Fruit fly (Drosophila melanogaster) whole organism, embryonic: ENCODE results near the gene DPCoAC.
A peak's percentile ranks its signal among the peaks of the same experiment; 100 is the strongest.

Source experiments
- BEAF-32 ChIP-seq: fragments of 200-800 bp; sonication (Bioruptor generic); optimal IDR thresholded peaks from 3 replicates; lab custom pipeline; 2017; ENCODE audit warnings: missing biosample characterization, missing genetic modification characterization, mild to moderate bottlenecking, moderate library complexity, missing genetic modification reagents
- CG10147 ChIP-seq: fragments of 200-800 bp; sonication (Bioruptor generic); optimal IDR thresholded peaks from 2 replicates; lab custom pipeline; 2019; ENCODE audit warnings: missing biosample characterization, mild to moderate bottlenecking, missing genetic modification characterization, moderate library complexity
- CG10431 ChIP-seq: fragments of 200-800 bp; sonication (Bioruptor generic); optimal IDR thresholded peaks from 3 replicates; lab custom pipeline; 2018; ENCODE audit warnings: missing biosample characterization, mild to moderate bottlenecking, missing genetic modification characterization
- CG10979 ChIP-seq: fragments of 200-800 bp; sonication (Bioruptor generic); optimal IDR thresholded peaks from 2 replicates; lab custom pipeline; 2018; ENCODE audit warnings: missing biosample characterization, mild to moderate bottlenecking, missing genetic modification characterization, moderate library complexity
- CG11696 ChIP-seq: fragments of 200-800 bp; sonication (Bioruptor generic); IDR thresholded peaks from 2 replicates; pipeline ENCODE4 v1.3.6; 2022; ENCODE audit warnings: missing biosample characterization, missing genetic modification characterization
- CG12219 ChIP-seq: fragments of 200-800 bp; sonication (Bioruptor generic); optimal IDR thresholded peaks from 3 replicates; lab custom pipeline; 2018; ENCODE audit warnings: missing biosample characterization, mild to moderate bottlenecking, missing genetic modification characterization
- CG14965 ChIP-seq: fragments of 200-800 bp; sonication (Bioruptor generic); optimal IDR thresholded peaks from 2 replicates; lab custom pipeline; 2016; ENCODE audit warnings: missing biosample characterization, missing genetic modification characterization, borderline replicate concordance
- CG15269 ChIP-seq: fragments of 200-800 bp; sonication (Bioruptor generic); optimal IDR thresholded peaks from 2 replicates; lab custom pipeline; 2018; ENCODE audit warnings: missing biosample characterization, mild to moderate bottlenecking, missing genetic modification characterization, moderate library complexity
- CG15696 ChIP-seq: fragments of 200-800 bp; sonication (Bioruptor generic); optimal IDR thresholded peaks from 2 replicates; lab custom pipeline; 2019; ENCODE audit warnings: missing biosample characterization, mild to moderate bottlenecking, missing genetic modification characterization, moderate library complexity
- CG1603 ChIP-seq: fragments of 200-800 bp; sonication (Bioruptor generic); optimal IDR thresholded peaks from 2 replicates; lab custom pipeline; 2019; ENCODE audit warnings: missing biosample characterization, mild to moderate bottlenecking, missing genetic modification characterization, moderate library complexity
- CG16779 ChIP-seq: fragments of 200-800 bp; sonication (Bioruptor generic); IDR thresholded peaks from 2 replicates; pipeline ENCODE4 v1.3.6; 2022; ENCODE audit warnings: missing biosample characterization, missing genetic modification characterization
- CG17359 ChIP-seq: fragments of 200-800 bp; sonication (Bioruptor generic); optimal IDR thresholded peaks from 3 replicates; lab custom pipeline; 2018; ENCODE audit warnings: missing biosample characterization, mild to moderate bottlenecking, missing genetic modification characterization, moderate library complexity
- CG17385 ChIP-seq: fragments of 200-800 bp; sonication (Bioruptor generic); optimal IDR thresholded peaks from 3 replicates; lab custom pipeline; 2018; ENCODE audit warnings: missing biosample characterization, mild to moderate bottlenecking, missing genetic modification characterization
- CG2678 ChIP-seq: fragments of 200-800 bp; sonication (Bioruptor generic); optimal IDR thresholded peaks from 3 replicates; lab custom pipeline; 2019; ENCODE audit warnings: missing biosample characterization, mild to moderate bottlenecking, missing genetic modification characterization, moderate library complexity
- CG31388 ChIP-seq: fragments of 200-800 bp; sonication (Bioruptor generic); optimal IDR thresholded peaks from 2 replicates; lab custom pipeline; 2016; ENCODE audit warnings: missing biosample characterization, missing genetic modification characterization
- CG5953 ChIP-seq: fragments of 200-800 bp; sonication (Bioruptor generic); IDR thresholded peaks from 2 replicates; pipeline ENCODE4 v1.3.6; 2022; ENCODE audit warnings: missing biosample characterization, missing genetic modification characterization
- CG6765 ChIP-seq: fragments of 200-800 bp; sonication (Bioruptor generic); optimal IDR thresholded peaks from 3 replicates; lab custom pipeline; 2017; ENCODE audit warnings: missing biosample characterization, mild to moderate bottlenecking, missing genetic modification characterization
- CG7556 ChIP-seq: fragments of 200-800 bp; sonication (Bioruptor generic); optimal IDR thresholded peaks from 2 replicates; lab custom pipeline; 2017; ENCODE audit warnings: missing biosample characterization, mild to moderate bottlenecking, missing genetic modification characterization
- CG7745 ChIP-seq: fragments of 200-800 bp; sonication (Bioruptor generic); optimal IDR thresholded peaks from 2 replicates; lab custom pipeline; 2018; ENCODE audit warnings: missing biosample characterization, mild to moderate bottlenecking, missing genetic modification characterization, moderate library complexity
- CG7987 ChIP-seq: fragments of 200-800 bp; sonication (Bioruptor generic); optimal IDR thresholded peaks from 2 replicates; lab custom pipeline; 2018; ENCODE audit warnings: missing biosample characterization, mild to moderate bottlenecking, missing genetic modification characterization, moderate library complexity
- CG8388 ChIP-seq: fragments of 200-800 bp; sonication (Bioruptor generic); optimal IDR thresholded peaks from 2 replicates; lab custom pipeline; 2019; ENCODE audit warnings: missing biosample characterization, mild to moderate bottlenecking, missing genetic modification characterization, moderate library complexity
- CG9437 ChIP-seq: fragments of 200-800 bp; sonication (Bioruptor generic); optimal IDR thresholded peaks from 2 replicates; lab custom pipeline; 2018; ENCODE audit warnings: missing biosample characterization, mild to moderate bottlenecking, missing genetic modification characterization
- Doc2 ChIP-seq: fragments of 200-800 bp; sonication (Bioruptor generic); IDR thresholded peaks from 2 replicates; pipeline ENCODE4 v1.3.6; 2022; ENCODE audit warnings: missing biosample characterization, missing genetic modification characterization
- Eip74EF ChIP-seq, 2 experiments: fragments of 200-800 bp in 1 of 2; fragments of >200 bp in 1 of 2; sonication (Bioruptor generic) in 1 of 2; optimal IDR thresholded peaks; 2 replicates each; lab custom pipeline; 2017 to 2019; ENCODE audit warnings: missing biosample characterization in 2 of 2, missing genetic modification characterization in 2 of 2, mild to moderate bottlenecking in 1 of 2, moderate library complexity in 1 of 2
- H15 ChIP-seq: fragments of 200-800 bp; sonication (Bioruptor generic); IDR thresholded peaks from 3 replicates; pipeline ENCODE4 v1.3.6; 2022; ENCODE audit warnings: missing biosample characterization, missing genetic modification characterization
- HHEX ChIP-seq: fragments of 200-800 bp; sonication (Bioruptor generic); optimal IDR thresholded peaks from 3 replicates; lab custom pipeline; 2017; ENCODE audit warnings: missing biosample characterization, mild to moderate bottlenecking, missing genetic modification characterization, missing genetic modification reagents
- Meics ChIP-seq: fragments of 200-800 bp; sonication (Bioruptor generic); optimal IDR thresholded peaks from 2 replicates; lab custom pipeline; 2017; ENCODE audit warnings: missing biosample characterization, mild to moderate bottlenecking, missing genetic modification characterization
- Mes4 ChIP-seq: fragments of 200-800 bp; sonication (Bioruptor generic); optimal IDR thresholded peaks from 2 replicates; lab custom pipeline; 2016; ENCODE audit warnings: missing biosample characterization, missing genetic modification characterization
- Myb ChIP-seq: fragments of 200-800 bp; sonication (Bioruptor generic); optimal IDR thresholded peaks from 2 replicates; lab custom pipeline; 2016; ENCODE audit warnings: missing biosample characterization, missing genetic modification characterization
- Nf-YC ChIP-seq: fragments of 200-800 bp; optimal IDR thresholded peaks from 3 replicates; lab custom pipeline; 2019; ENCODE audit warnings: missing biosample characterization, mild to moderate bottlenecking, missing genetic modification characterization, moderate library complexity
- Tbp ChIP-seq: fragments of >200 bp; optimal IDR thresholded peaks from 2 replicates; lab custom pipeline; 2018; ENCODE audit warnings: missing biosample characterization, missing genetic modification characterization
- aop ChIP-seq: fragments of 200-800 bp; sonication (Bioruptor generic); IDR thresholded peaks from 2 replicates; pipeline ENCODE4 v1.3.6; 2022; ENCODE audit warnings: missing biosample characterization, missing genetic modification characterization
- disco-r ChIP-seq: fragments of 200-800 bp; sonication (Bioruptor generic); optimal IDR thresholded peaks from 2 replicates; lab custom pipeline; 2016; ENCODE audit warnings: missing biosample characterization, missing genetic modification characterization
- dysf ChIP-seq: fragments of 200-800 bp; sonication (Bioruptor generic); IDR thresholded peaks from 3 replicates; pipeline ENCODE4 v1.3.6; 2022; ENCODE audit warnings: missing biosample characterization, missing genetic modification characterization
- fd96Cb ChIP-seq: fragments of 200-800 bp; sonication (Bioruptor generic); optimal IDR thresholded peaks from 2 replicates; lab custom pipeline; 2018; ENCODE audit warnings: missing biosample characterization, mild to moderate bottlenecking, missing genetic modification characterization, moderate library complexity
- grau ChIP-seq: fragments of 200-800 bp; optimal IDR thresholded peaks from 3 replicates; lab custom pipeline; 2019; ENCODE audit warnings: missing biosample characterization, mild to moderate bottlenecking, missing genetic modification characterization, moderate library complexity
- insv ChIP-seq, 2 experiments: fragments of 200-800 bp; sonication (Bioruptor generic); optimal IDR thresholded peaks; 3 replicates each; lab custom pipeline; 2016 to 2018; ENCODE audit warnings: missing biosample characterization in 2 of 2, missing genetic modification characterization in 2 of 2
- kay ChIP-seq: fragments of 200-800 bp; sonication (Bioruptor generic); optimal IDR thresholded peaks from 2 replicates; lab custom pipeline; 2016; ENCODE audit warnings: missing biosample characterization, missing genetic modification characterization
- odd ChIP-seq: fragments of 200-800 bp; sonication (Bioruptor generic); optimal IDR thresholded peaks from 2 replicates; lab custom pipeline; 2017; ENCODE audit warnings: missing biosample characterization, mild to moderate bottlenecking, missing genetic modification characterization
- pho ChIP-seq: fragments of 200-800 bp; sonication (Bioruptor generic); optimal IDR thresholded peaks from 2 replicates; lab custom pipeline; 2016; ENCODE audit warnings: missing biosample characterization, missing genetic modification characterization
- sc ChIP-seq, 3 experiments: fragments of >200 bp in 2 of 3; fragments of 200-800 bp in 1 of 3; sonication (Bioruptor generic) in 1 of 3; optimal IDR thresholded peaks; 2 replicates in 2 of 3; 3 replicates in 1 of 3; lab custom pipeline; 2017; ENCODE audit warnings: mild to moderate bottlenecking in 1 of 3, missing biosample characterization in 1 of 3, missing genetic modification characterization in 1 of 3, missing genetic modification reagents in 1 of 3
- slou ChIP-seq: fragments of 200-800 bp; sonication (Bioruptor generic); optimal IDR thresholded peaks from 3 replicates; lab custom pipeline; 2016; ENCODE audit warnings: missing biosample characterization, missing genetic modification characterization
- slp2 ChIP-seq: fragments of 200-800 bp; sonication (Bioruptor generic); optimal IDR thresholded peaks from 2 replicates; lab custom pipeline; 2016; ENCODE audit warnings: missing biosample characterization, missing genetic modification characterization
- vnd ChIP-seq: fragments of 200-800 bp; sonication (Bioruptor generic); IDR thresholded peaks from 3 replicates; pipeline ENCODE4 v1.3.6; 2022; ENCODE audit warnings: missing biosample characterization, missing genetic modification characterization; ENCODE audit not compliant: partially characterized antibody
- wek ChIP-seq: fragments of 200-800 bp; sonication (Bioruptor generic); optimal IDR thresholded peaks from 3 replicates; lab custom pipeline; 2018; ENCODE audit warnings: missing biosample characterization, mild to moderate bottlenecking, missing genetic modification characterization, moderate library complexity
- zen ChIP-seq: fragments of 200-800 bp; sonication (Bioruptor generic); optimal IDR thresholded peaks from 3 replicates; lab custom pipeline; 2018; ENCODE audit warnings: missing biosample characterization, mild to moderate bottlenecking, missing genetic modification characterization, moderate library complexity
- zfh1 ChIP-seq: fragments of 200-800 bp; sonication (Bioruptor generic); IDR thresholded peaks from 3 replicates; pipeline ENCODE4 v1.3.6; 2022; ENCODE audit warnings: missing biosample characterization, missing genetic modification characterization

The DPCoAC gene

dm6 chr3R:20542283-20543144, 15.0 kb downstream of the DPCoAC start (continued):
- peak; percentile 11 for TF ChIP-seq CG17385 (GFP tag; lab: Kevin White, UChicago)
- TF ChIP-seq pho (GFP tag; lab: Kevin White, UChicago) = no peak
- TF ChIP-seq slou (GFP tag; lab: Kevin White, UChicago) = peak; percentile 30
- peak; percentile 90 for TF ChIP-seq CG15696 (tag; lab: Kevin White, UChicago)
- TF ChIP-seq fd96Cb (tag; lab: Kevin White, UChicago) = no peak
- TF ChIP-seq dysf = no peak
- TF ChIP-seq CG10979 (tag; lab: Kevin White, UChicago) = peak; percentile 35
- TF ChIP-seq CG10431 (GFP tag; lab: Kevin White, UChicago) = peak; percentile 3
- TF ChIP-seq slp2 (GFP tag; lab: Kevin White, UChicago) = no peak
- no peak for TF ChIP-seq Doc2
- TF ChIP-seq CG14965 (GFP tag; lab: Kevin White, UChicago) = peak; percentile 11
- TF ChIP-seq CG1603 (tag; lab: Kevin White, UChicago) = peak; percentile 48
- TF ChIP-seq Myb (GFP tag; lab: Kevin White, UChicago) = no peak
- TF ChIP-seq sc (optimal IDR thresholded peaks at IDR 0.05; lab: Kevin White, UChicago) = no peak
- peak; percentile 14 for TF ChIP-seq sc (GFP tag; optimal IDR thresholded peaks at IDR 0.05; lab: Kevin White, UChicago)
- no peak for TF ChIP-seq CG10147 (GFP tag; lab: Kevin White, UChicago)
- TF ChIP-seq wek = peak; percentile 60
- TF ChIP-seq Meics (GFP tag; lab: Kevin White, UChicago) = peak; percentile 9
- TF ChIP-seq CG12219 (GFP tag; lab: Kevin White, UChicago) = peak; percentile 41
- peak; percentile 18 for TF ChIP-seq Mes4 (GFP tag; lab: Kevin White, UChicago)
- TF ChIP-seq grau (tag; lab: Kevin White, UChicago) = peak; percentile 3
- peak; percentile 20 for TF ChIP-seq kay (GFP tag; lab: Kevin White, UChicago)
- TF ChIP-seq CG31388 (GFP tag; lab: Kevin White, UChicago) = no peak
- no peak for TF ChIP-seq Nf-YC (tag; lab: Kevin White, UChicago)
- TF ChIP-seq CG7556 (GFP tag; lab: Kevin White, UChicago) = peak; percentile 56
- no peak for TF ChIP-seq vnd
- TF ChIP-seq zfh1 (GFP tag; lab: Robert Waterston, UW) = peak; percentile 60; the same call in 2 of the 3 replicates
- TF ChIP-seq CG9437 = no peak
- TF ChIP-seq BEAF-32 (GFP tag; lab: Kevin White, UChicago) = no peak
- peak; percentile 21 for TF ChIP-seq CG8388 (GFP tag; lab: Kevin White, UChicago)
- peak; percentile 21 for TF ChIP-seq disco-r (GFP tag; lab: Kevin White, UChicago)
- no peak for TF ChIP-seq aop (GFP tag; lab: Robert Waterston, UW)
- TF ChIP-seq CG15269 (tag; lab: Kevin White, UChicago) = no peak
- no peak for TF ChIP-seq CG5953 (GFP tag; lab: Robert Waterston, UW)
- peak; percentile 54 for TF ChIP-seq odd (GFP tag; lab: Kevin White, UChicago)
- TF ChIP-seq zen (tag; lab: Kevin White, UChicago) = peak; percentile 44
- TF ChIP-seq CG7745 (tag; lab: Kevin White, UChicago) = peak; percentile 75
- peak; percentile 62 for TF ChIP-seq CG17359 (tag; lab: Kevin White, UChicago)
- TF ChIP-seq HHEX = peak; percentile 51
- no peak for TF ChIP-seq H15 (GFP tag; lab: Robert Waterston, UW)
- no peak for TF ChIP-seq Tbp (GFP tag; lab: Kevin White, UChicago)
- TF ChIP-seq CG6765 = no peak
- peak in 1 of 2 experiments; percentile 19 for TF ChIP-seq Eip74EF (GFP tag; optimal IDR thresholded peaks at IDR 0.05; lab: Kevin White, UChicago)
- TF ChIP-seq CG11696 (GFP tag; lab: Robert Waterston, UW) = no peak
- TF ChIP-seq CG7987 (GFP tag; lab: Kevin White, UChicago) = no peak
- TF ChIP-seq CG16779 = no peak
- peak; percentile 44 for TF ChIP-seq CG2678 (tag; lab: Kevin White, UChicago)
- peak in 1 of 2 experiments; percentile 32 for TF ChIP-seq insv (GFP tag; optimal IDR thresholded peaks at IDR 0.05; lab: Kevin White, UChicago)
